Worm (Caenorhabditis elegans) whole organism, L3 larva: Measurements from ENCODE around the gene C50E10.1.

Source experiments
- R02D3.7 ChIP-seq: fragments of 150-350 bp; optimal IDR thresholded peaks from 2 replicates; lab custom pipeline; 2014; ENCODE audit warnings: missing biosample characterization, missing genetic modification characterization
- ama-1 ChIP-seq: fragments of 150-350 bp; optimal IDR thresholded peaks from 2 replicates; lab custom pipeline; 2018
- ceh-16 ChIP-seq: sonication (generic microtip); optimal IDR thresholded peaks from 2 replicates; lab custom pipeline; 2017; ENCODE audit warnings: missing biosample characterization, missing genetic modification characterization
- ceh-82 ChIP-seq: fragments of 150-350 bp; optimal IDR thresholded peaks from 2 replicates; lab custom pipeline; 2014; ENCODE audit warnings: missing biosample characterization, missing genetic modification characterization
- daf-12 ChIP-seq: fragments of 150-350 bp; optimal IDR thresholded peaks from 2 replicates; lab custom pipeline; 2014; ENCODE audit warnings: missing biosample characterization, missing genetic modification reagents, missing genetic modification characterization
- eor-1 ChIP-seq, 2 experiments: fragments of 150-350 bp; optimal IDR thresholded peaks; 2 replicates each; lab custom pipeline; 2014 to 2018; ENCODE audit warnings: missing biosample characterization in 2 of 2, missing genetic modification characterization in 2 of 2
- jun-1 ChIP-seq: fragments of 150-350 bp; optimal IDR thresholded peaks from 2 replicates; lab custom pipeline; 2014; ENCODE audit warnings: missing biosample characterization, missing genetic modification reagents, missing genetic modification characterization
- nhr-76 ChIP-seq: fragments of 150-350 bp; sonication (generic microtip); optimal IDR thresholded peaks from 5 replicates; lab custom pipeline; 2014; ENCODE audit warnings: missing biosample characterization, missing genetic modification characterization
- skn-1 ChIP-seq: fragments of 150-350 bp; optimal IDR thresholded peaks from 2 replicates; lab custom pipeline; 2014; ENCODE audit warnings: missing biosample characterization, missing genetic modification characterization
- zag-1 ChIP-seq: fragments of 150-350 bp; optimal IDR thresholded peaks from 2 replicates; lab custom pipeline; 2014; ENCODE audit warnings: missing biosample characterization, missing genetic modification characterization

DNA sequence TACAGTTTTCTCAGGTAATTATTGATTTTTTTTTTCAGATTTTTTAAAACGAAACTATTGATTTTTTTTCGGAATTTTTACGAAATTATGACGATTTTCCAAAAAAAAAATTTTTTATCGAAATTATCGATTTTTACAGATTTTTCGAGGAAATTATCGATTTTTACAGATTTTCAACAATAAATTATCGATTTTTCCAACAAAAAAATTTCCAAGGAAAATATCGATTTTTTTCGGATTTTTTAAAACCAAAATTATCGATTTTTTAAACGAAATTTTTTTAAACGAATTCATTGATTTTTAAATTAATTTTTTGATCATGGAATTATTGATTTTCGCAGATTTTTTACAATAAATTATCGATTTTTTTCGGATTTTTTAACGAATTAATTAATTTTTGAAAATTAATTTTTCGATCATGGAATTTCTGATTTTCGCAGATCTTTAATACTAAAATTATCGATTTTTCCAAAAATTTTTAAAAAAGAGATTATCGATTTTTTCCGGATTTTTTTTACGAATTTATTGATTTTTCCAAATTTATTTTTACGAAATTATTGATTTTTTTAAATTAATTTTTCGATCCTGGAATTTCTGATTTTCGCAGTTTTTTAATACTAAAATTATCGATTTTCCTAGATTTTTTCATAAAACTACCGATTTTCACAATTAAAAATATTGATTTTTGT is 46.6 kb downstream of the C50E10.1 start:
- TF ChIP-seq ama-1 (lab: Kevin White, UChicago) (no peak), ceh-16 (tag; lab: Kevin White, UChicago) (no peak), eor-1 (tag; optimal IDR thresholded peaks at IDR 0.05; lab: Kevin White, UChicago) (no peak), jun-1 (no peak), zag-1 (tag; lab: Kevin White, UChicago) (no peak), R02D3.7 (tag; lab: Kevin White, UChicago) (no peak), nhr-76 (tag; lab: Kevin White, UChicago) (no peak), ceh-82 (tag; lab: Kevin White, UChicago) (no peak), daf-12 (tag; lab: Kevin White, UChicago) (no peak), skn-1 (tag; lab: Kevin White, UChicago) (no peak)
